Worm (Caenorhabditis elegans): ENCODE data around the gene K05F6.10.

The K05F6.10 gene

DNA sequence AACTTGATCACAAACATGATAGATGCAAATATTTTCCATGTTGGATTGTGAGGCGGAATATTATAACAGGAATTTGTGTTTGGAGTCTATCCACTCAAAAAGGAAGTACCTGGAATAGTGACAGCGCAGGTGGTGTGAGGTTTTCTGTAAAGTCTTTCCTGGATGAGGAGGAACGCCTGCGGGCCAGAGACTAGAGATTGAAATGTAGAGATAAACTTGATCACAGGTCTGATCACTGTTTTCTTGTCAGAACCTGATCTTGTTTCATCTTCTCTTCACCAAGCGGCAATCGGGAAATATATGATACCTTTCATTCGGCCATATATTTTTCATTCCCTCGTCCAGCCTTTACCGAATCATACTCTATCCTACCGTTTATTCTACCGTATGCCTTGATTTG, 10.4 kb upstream of the K05F6.10 start, which contains the start of gene T07H3.8:
T07H3.8 (plus strand) TSS at position 301 of the 400 bp plus-strand sequence.
- no peak for TF ChIP-seq ref-1 (GFP tag; conservative IDR thresholded peaks at IDR 0.05)
- TF ChIP-seq flt-1 (GFP tag; IDR thresholded peaks at IDR 0.05) = no peak
- TF ChIP-seq tab-1 (GFP tag; IDR thresholded peaks at IDR 0.05) = no peak
- TF ChIP-seq klf-2 (GFP tag; conservative IDR thresholded peaks at IDR 0.05) = no peak
- no peak for TF ChIP-seq cog-1 (tag; optimal IDR thresholded peaks at IDR 0.05)
- no peak for TF ChIP-seq ztf-29 (GFP tag; IDR thresholded peaks at IDR 0.05)
- no peak for TF ChIP-seq T22C8.4 (GFP tag; IDR thresholded peaks at IDR 0.05)
- no peak for TF ChIP-seq ztf-23 (GFP tag; IDR thresholded peaks at IDR 0.05)
- TF ChIP-seq med-1 (GFP tag; optimal IDR thresholded peaks at IDR 0.05; ENCODE audit: insufficient read depth) = no peak

DNA sequence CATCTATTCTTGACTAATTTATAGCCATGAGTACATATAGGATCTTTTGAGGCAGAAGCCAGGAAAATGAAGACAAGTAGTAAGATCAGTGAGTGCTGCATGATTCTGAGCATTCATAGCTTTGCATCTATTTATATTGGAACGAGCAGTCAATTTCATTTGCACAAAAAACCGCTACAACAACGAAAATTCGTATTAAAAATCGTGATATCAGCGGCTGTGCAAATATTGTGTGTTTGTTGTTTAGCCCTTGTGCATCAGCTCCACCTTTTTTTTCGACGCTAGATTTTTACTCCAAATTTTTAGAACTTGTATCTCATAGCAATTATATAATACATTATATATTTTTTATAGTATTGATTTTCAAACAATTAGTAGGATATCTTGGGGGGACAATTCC, 8.2 kb upstream of the K05F6.10 start, which contains the start of gene clec-21:
clec-21 (minus strand) TSS at position 101 of the 400 bp plus-strand sequence.
- TF ChIP-seq ztf-23 (GFP tag; IDR thresholded peaks at IDR 0.05) (no peak), T22C8.4 (GFP tag; IDR thresholded peaks at IDR 0.05) (no peak), ref-1 (GFP tag; conservative IDR thresholded peaks at IDR 0.05) (no peak), cog-1 (tag; optimal IDR thresholded peaks at IDR 0.05) (no peak), tab-1 (GFP tag; IDR thresholded peaks at IDR 0.05) (no peak), ztf-29 (GFP tag; IDR thresholded peaks at IDR 0.05) (no peak), klf-2 (GFP tag; conservative IDR thresholded peaks at IDR 0.05) (no peak), flt-1 (GFP tag; IDR thresholded peaks at IDR 0.05) (no peak), med-1 (GFP tag; optimal IDR thresholded peaks at IDR 0.05; ENCODE audit: insufficient read depth) (no peak)

DNA sequence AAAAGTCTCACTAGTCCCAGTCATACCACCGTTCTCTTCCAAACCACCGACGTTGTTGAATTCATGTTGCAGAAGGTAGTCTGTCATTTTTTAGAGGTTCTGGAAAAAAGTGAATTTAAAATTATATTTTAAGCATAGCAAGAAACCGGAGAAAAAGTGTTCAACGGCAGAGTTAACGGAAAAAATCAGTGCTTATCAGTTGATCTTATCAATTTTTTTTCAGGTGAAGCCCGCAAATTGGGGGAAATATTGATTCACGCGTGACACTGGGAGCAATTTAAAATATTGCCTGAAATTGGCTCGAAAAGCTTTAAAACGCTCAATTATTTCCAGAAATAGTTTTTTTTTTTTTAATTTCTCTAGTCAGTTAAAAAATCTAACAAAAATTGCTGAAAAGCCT, 4.0 kb upstream of the K05F6.10 start, which contains the start of gene math-38:
math-38 (minus strand) TSS at position 101 of the 400 bp plus-strand sequence.
- TF ChIP-seq T22C8.4 (GFP tag; IDR thresholded peaks at IDR 0.05) (no peak), med-1 (GFP tag; optimal IDR thresholded peaks at IDR 0.05; ENCODE audit: insufficient read depth) (no peak), ztf-23 (GFP tag; IDR thresholded peaks at IDR 0.05) (no peak), ztf-29 (GFP tag; IDR thresholded peaks at IDR 0.05) (no peak), klf-2 (GFP tag; conservative IDR thresholded peaks at IDR 0.05) (no peak), flt-1 (GFP tag; IDR thresholded peaks at IDR 0.05) (no peak), tab-1 (GFP tag; IDR thresholded peaks at IDR 0.05) (no peak), cog-1 (tag; optimal IDR thresholded peaks at IDR 0.05) (no peak), ref-1 (GFP tag; conservative IDR thresholded peaks at IDR 0.05) (no peak)

DNA sequence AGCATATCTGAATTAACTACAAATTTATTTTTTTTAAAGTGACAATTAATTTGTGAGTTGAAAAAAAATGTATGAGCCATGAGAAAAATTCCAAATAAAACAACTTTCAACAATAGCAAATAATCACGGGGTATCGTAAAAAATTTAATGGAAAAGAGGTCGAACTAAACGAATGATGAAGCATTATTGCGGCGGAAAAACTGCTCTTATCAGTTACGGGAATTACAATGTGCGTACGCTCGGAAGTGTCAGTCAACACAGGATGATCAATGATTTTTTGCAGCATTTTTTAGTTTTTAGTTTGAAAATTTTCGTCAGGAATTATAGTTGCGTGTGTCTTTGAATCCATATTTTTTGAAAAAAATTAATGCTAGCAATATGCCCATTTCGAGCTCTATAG, 842 bp upstream of the K05F6.10 start:
- no peak for TF ChIP-seq med-1 (GFP tag; optimal IDR thresholded peaks at IDR 0.05; ENCODE audit: insufficient read depth)
- no peak for TF ChIP-seq cog-1 (tag; optimal IDR thresholded peaks at IDR 0.05)
- TF ChIP-seq T22C8.4 (GFP tag; IDR thresholded peaks at IDR 0.05) = no peak
- TF ChIP-seq tab-1 (GFP tag; IDR thresholded peaks at IDR 0.05) = no peak
- no peak for TF ChIP-seq flt-1 (GFP tag; IDR thresholded peaks at IDR 0.05)
- TF ChIP-seq ztf-23 (GFP tag; IDR thresholded peaks at IDR 0.05) = no peak
- no peak for TF ChIP-seq klf-2 (GFP tag; conservative IDR thresholded peaks at IDR 0.05)
- TF ChIP-seq ref-1 (GFP tag; conservative IDR thresholded peaks at IDR 0.05) = no peak
- no peak for TF ChIP-seq ztf-29 (GFP tag; IDR thresholded peaks at IDR 0.05)

DNA sequence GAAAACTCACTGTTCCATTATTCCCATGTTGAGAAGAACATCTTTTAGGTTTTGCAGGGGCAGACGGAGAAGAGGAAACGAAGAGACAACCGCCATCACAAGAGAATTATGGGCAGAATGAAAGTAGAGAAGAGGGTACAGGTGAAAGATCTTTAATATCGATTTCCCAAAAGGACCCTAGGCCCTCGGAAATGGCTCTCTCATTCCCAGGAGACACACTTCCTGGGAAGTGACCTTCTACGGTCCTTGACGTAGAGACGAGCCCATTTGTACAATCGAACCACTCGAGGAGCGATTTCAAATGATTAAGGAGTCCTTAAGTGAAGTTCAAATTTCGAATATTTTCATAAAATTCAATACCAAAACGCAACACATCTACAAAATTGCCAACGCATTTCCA, 4.9 kb downstream of the K05F6.10 start, which contains the start of gene fbxb-46:
fbxb-46 (minus strand) TSS at position 101 of the 400 bp plus-strand sequence.
- no peak for TF ChIP-seq cog-1 (tag; optimal IDR thresholded peaks at IDR 0.05)
- no peak for TF ChIP-seq ref-1 (GFP tag; conservative IDR thresholded peaks at IDR 0.05)
- no peak for TF ChIP-seq flt-1 (GFP tag; IDR thresholded peaks at IDR 0.05)
- no peak for TF ChIP-seq ztf-23 (GFP tag; IDR thresholded peaks at IDR 0.05)
- no peak for TF ChIP-seq tab-1 (GFP tag; IDR thresholded peaks at IDR 0.05)
- no peak for TF ChIP-seq T22C8.4 (GFP tag; IDR thresholded peaks at IDR 0.05)
- TF ChIP-seq med-1 (GFP tag; optimal IDR thresholded peaks at IDR 0.05; ENCODE audit: insufficient read depth) = no peak
- TF ChIP-seq ztf-29 (GFP tag; IDR thresholded peaks at IDR 0.05) = no peak
- TF ChIP-seq klf-2 (GFP tag; conservative IDR thresholded peaks at IDR 0.05) = no peak

DNA sequence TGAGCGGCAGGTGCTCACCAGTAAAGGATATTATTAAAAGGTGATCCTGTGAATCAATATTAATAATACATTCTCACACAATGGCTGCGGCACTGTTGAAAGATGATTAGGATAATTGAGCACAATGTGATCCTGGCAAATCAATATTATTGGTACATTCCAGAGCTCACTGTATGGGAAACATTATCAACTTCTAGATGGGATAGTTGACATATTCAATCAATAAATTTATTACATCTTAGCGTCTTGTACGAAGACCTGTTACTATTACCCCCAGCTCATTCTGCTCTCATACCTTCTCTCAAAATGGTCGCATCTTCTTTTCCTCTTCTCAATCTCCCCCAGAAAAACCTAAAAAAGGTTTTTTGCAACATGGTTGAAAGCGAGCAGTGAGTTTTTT, 7.7 kb downstream of the K05F6.10 start, which contains the start of gene fbxb-49:
fbxb-49 (plus strand) TSS at position 301 of the 400 bp plus-strand sequence.
- TF ChIP-seq ztf-23 (GFP tag; IDR thresholded peaks at IDR 0.05) = no peak
- no peak for TF ChIP-seq T22C8.4 (GFP tag; IDR thresholded peaks at IDR 0.05)
- TF ChIP-seq ref-1 (GFP tag; conservative IDR thresholded peaks at IDR 0.05) = no peak
- no peak for TF ChIP-seq ztf-29 (GFP tag; IDR thresholded peaks at IDR 0.05)
- TF ChIP-seq klf-2 (GFP tag; conservative IDR thresholded peaks at IDR 0.05) = no peak
- no peak for TF ChIP-seq med-1 (GFP tag; optimal IDR thresholded peaks at IDR 0.05; ENCODE audit: insufficient read depth)
- no peak for TF ChIP-seq cog-1 (tag; optimal IDR thresholded peaks at IDR 0.05)
- no peak for TF ChIP-seq tab-1 (GFP tag; IDR thresholded peaks at IDR 0.05)
- no peak for TF ChIP-seq flt-1 (GFP tag; IDR thresholded peaks at IDR 0.05)

DNA sequence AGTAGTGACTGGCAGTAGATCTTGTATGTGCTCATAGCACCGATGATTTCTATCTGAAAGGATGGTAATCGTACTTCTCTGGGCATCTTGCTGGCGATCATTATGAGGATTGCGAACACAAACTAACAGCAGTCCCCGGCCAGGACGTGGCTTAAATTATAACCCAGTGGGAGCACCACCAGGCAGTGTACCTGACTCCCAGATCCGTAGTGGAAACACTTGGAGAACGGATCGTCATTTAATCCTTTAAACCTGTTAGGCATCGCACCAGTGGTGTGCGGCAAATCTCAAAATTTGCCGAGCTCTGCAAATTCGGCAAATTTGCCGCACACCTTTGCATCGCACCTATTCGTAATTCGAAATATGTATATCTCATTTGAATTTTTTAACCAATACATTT, 8.3 kb downstream of the K05F6.10 start, which contains the start of gene K05F6.8:
K05F6.8 (minus strand) TSS at position 101 of the 400 bp plus-strand sequence.
- TF ChIP-seq cog-1 (tag; optimal IDR thresholded peaks at IDR 0.05) (no peak), T22C8.4 (GFP tag; IDR thresholded peaks at IDR 0.05) (no peak), ztf-29 (GFP tag; IDR thresholded peaks at IDR 0.05) (no peak), flt-1 (GFP tag; IDR thresholded peaks at IDR 0.05) (no peak), klf-2 (GFP tag; conservative IDR thresholded peaks at IDR 0.05) (no peak), tab-1 (GFP tag; IDR thresholded peaks at IDR 0.05) (no peak), ref-1 (GFP tag; conservative IDR thresholded peaks at IDR 0.05) (no peak), ztf-23 (GFP tag; IDR thresholded peaks at IDR 0.05) (no peak), med-1 (GFP tag; optimal IDR thresholded peaks at IDR 0.05; ENCODE audit: insufficient read depth) (no peak)

DNA sequence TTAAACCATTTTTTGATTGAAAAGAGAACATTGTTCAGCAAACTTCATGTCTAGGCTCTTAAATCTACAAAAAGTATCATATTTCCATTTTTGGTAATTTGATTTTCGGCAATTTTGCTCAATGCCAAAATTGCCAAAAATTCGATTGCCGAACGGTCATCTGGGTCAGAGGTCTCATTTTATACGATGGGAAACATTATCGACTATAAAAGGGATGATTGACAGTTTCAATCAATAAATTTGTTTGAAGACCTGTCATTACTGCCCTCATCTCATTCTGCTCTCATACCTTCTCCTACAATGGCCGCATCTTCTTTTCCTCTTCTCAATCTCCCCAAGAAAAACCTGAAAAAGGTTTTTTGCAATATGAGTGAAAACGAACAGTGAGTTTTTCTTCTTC, 14.1 kb downstream of the K05F6.10 start, which contains the start of gene K05F6.14:
K05F6.14 (plus strand) TSS at position 301 of the 400 bp plus-strand sequence.
- TF ChIP-seq ref-1 (GFP tag; conservative IDR thresholded peaks at IDR 0.05) (no peak), ztf-29 (GFP tag; IDR thresholded peaks at IDR 0.05) (no peak), cog-1 (tag; optimal IDR thresholded peaks at IDR 0.05) (no peak), flt-1 (GFP tag; IDR thresholded peaks at IDR 0.05) (no peak), tab-1 (GFP tag; IDR thresholded peaks at IDR 0.05) (no peak), med-1 (GFP tag; optimal IDR thresholded peaks at IDR 0.05; ENCODE audit: insufficient read depth) (no peak), klf-2 (GFP tag; conservative IDR thresholded peaks at IDR 0.05) (no peak), ztf-23 (GFP tag; IDR thresholded peaks at IDR 0.05) (no peak), T22C8.4 (GFP tag; IDR thresholded peaks at IDR 0.05) (no peak)

DNA sequence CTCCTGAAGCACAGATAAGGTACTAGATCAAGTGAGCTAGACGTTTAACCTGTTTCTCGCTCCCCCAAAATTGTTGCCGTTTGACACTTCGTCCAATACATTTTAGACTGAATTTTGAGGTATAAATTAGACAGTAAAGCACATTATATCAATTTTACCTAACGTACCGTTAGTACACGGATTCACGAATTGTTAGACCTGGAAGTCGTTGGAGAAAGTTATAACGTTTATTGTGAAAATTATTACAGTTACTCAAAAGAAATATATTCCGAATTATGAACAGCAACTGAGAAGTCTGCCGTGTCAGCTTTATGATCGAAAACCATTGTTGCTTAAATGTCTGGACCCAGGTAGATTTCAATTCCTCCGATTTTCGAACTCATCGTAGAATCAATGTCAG, 15.1 kb downstream of the K05F6.10 start:
- TF ChIP-seq med-1 (GFP tag; optimal IDR thresholded peaks at IDR 0.05; ENCODE audit: insufficient read depth) (no peak), tab-1 (GFP tag; IDR thresholded peaks at IDR 0.05) (no peak), ref-1 (GFP tag; conservative IDR thresholded peaks at IDR 0.05) (no peak), cog-1 (tag; optimal IDR thresholded peaks at IDR 0.05) (no peak), T22C8.4 (GFP tag; IDR thresholded peaks at IDR 0.05) (no peak), klf-2 (GFP tag; conservative IDR thresholded peaks at IDR 0.05) (no peak), ztf-29 (GFP tag; IDR thresholded peaks at IDR 0.05) (no peak)
